Worm (Caenorhabditis elegans) whole organism, young adult: Measurements from ENCODE around the gene gtf-2H5.

Experiments used
- B0336.3 ChIP-seq: fragments of 200-800 bp; sonication (Bioruptor generic); IDR thresholded peaks from 2 replicates; pipeline ENCODE4 v1.3.6; 2022; ENCODE audit warnings: missing genetic modification characterization, missing compliant biosample characterization
- F23B12.7 ChIP-seq: sonication (generic microtip); optimal IDR thresholded peaks from 2 replicates; lab custom pipeline; 2017; ENCODE audit warnings: missing genetic modification characterization, mild to moderate bottlenecking, missing compliant biosample characterization, antibody characterized with exemption, moderate library complexity; ENCODE audit not compliant: insufficient read depth
- F39B2.1 ChIP-seq: fragments of 200-800 bp; sonication (Bioruptor generic); IDR thresholded peaks from 2 replicates; pipeline ENCODE4 v1.3.6; 2022; ENCODE audit warnings: missing genetic modification reagents, missing genetic modification characterization, missing compliant biosample characterization
- F55B11.4 ChIP-seq: sonication (generic microtip); optimal IDR thresholded peaks from 2 replicates; lab custom pipeline; 2016; ENCODE audit warnings: missing compliant biosample characterization, missing genetic modification characterization, borderline replicate concordance; ENCODE audit not compliant: insufficient read depth
- T26A5.8 ChIP-seq: sonication (generic microtip); optimal IDR thresholded peaks from 2 replicates; lab custom pipeline; 2016; ENCODE audit warnings: missing genetic modification characterization, missing compliant biosample characterization
- Y56A3A.18 ChIP-seq: fragments of 200-800 bp; sonication (Bioruptor generic); IDR thresholded peaks from 2 replicates; pipeline ENCODE4 v1.3.6; 2022; ENCODE audit warnings: missing genetic modification reagents, missing genetic modification characterization, missing compliant biosample characterization
- attf-3 ChIP-seq: fragments of 200-800 bp; sonication (Bioruptor generic); conservative IDR thresholded peaks from 2 replicates; pipeline ENCODE4 v1.3.6; 2022; ENCODE audit warnings: missing genetic modification reagents, missing genetic modification characterization, missing compliant biosample characterization
- attf-5 ChIP-seq: fragments of 200-800 bp; sonication (Bioruptor generic); optimal IDR thresholded peaks from 2 replicates; lab custom pipeline; 2018; ENCODE audit warnings: mild to moderate bottlenecking, missing genetic modification characterization, missing compliant biosample characterization
- cebp-1 ChIP-seq, 2 experiments: fragments of 200-800 bp in 1 of 2; sonication (Bioruptor generic) in 1 of 2; sonication (generic microtip) in 1 of 2; IDR thresholded peaks in 1 of 2; optimal IDR thresholded peaks in 1 of 2; 2 replicates each; pipeline versions ENCODE4 v1.3.6 to Lab custom; 2017 to 2022; ENCODE audit warnings: missing compliant biosample characterization in 2 of 2, missing genetic modification characterization in 2 of 2, mild to moderate bottlenecking in 1 of 2, missing genetic modification reagents in 1 of 2, moderate library complexity in 1 of 2
- ceh-40 ChIP-seq: fragments of 200-800 bp; sonication (Bioruptor generic); IDR thresholded peaks from 2 replicates; pipeline ENCODE4 v1.3.6; 2022; ENCODE audit warnings: missing genetic modification characterization, missing compliant biosample characterization
- chd-7 ChIP-seq: sonication (generic microtip); optimal IDR thresholded peaks from 2 replicates; lab custom pipeline; 2016; ENCODE audit warnings: mild to moderate bottlenecking, missing genetic modification characterization, moderate library complexity, missing compliant biosample characterization
- die-1 ChIP-seq: sonication (generic microtip); optimal IDR thresholded peaks from 2 replicates; lab custom pipeline; 2016; ENCODE audit warnings: missing genotype, mild to moderate bottlenecking, missing genetic modification characterization, missing compliant biosample characterization
- egl-44 ChIP-seq: fragments of 200-800 bp; sonication (Bioruptor generic); IDR thresholded peaks from 2 replicates; pipeline ENCODE4 v1.3.6; 2022; ENCODE audit warnings: missing genetic modification reagents, missing genetic modification characterization, missing compliant biosample characterization
- egrh-3 ChIP-seq: fragments of 200-800 bp; sonication (Bioruptor generic); IDR thresholded peaks from 2 replicates; pipeline ENCODE4 v1.3.6; 2022; ENCODE audit warnings: missing genetic modification reagents, missing genetic modification characterization, missing compliant biosample characterization
- ekl-4 ChIP-seq: fragments of 200-800 bp; sonication (Bioruptor generic); IDR thresholded peaks from 2 replicates; pipeline ENCODE4 v1.3.6; 2022; ENCODE audit warnings: missing genetic modification reagents, missing genetic modification characterization, missing compliant biosample characterization
- hrde-1 ChIP-seq: sonication (generic microtip); optimal IDR thresholded peaks from 2 replicates; lab custom pipeline; 2016; ENCODE audit warnings: missing genetic modification characterization, mild to moderate bottlenecking, missing compliant biosample characterization, moderate library complexity, missing genotype, missing genetic modification reagents, borderline replicate concordance
- lin-26 ChIP-seq: fragments of 200-800 bp; sonication (Bioruptor generic); IDR thresholded peaks from 2 replicates; pipeline ENCODE4 v1.3.6; 2022; ENCODE audit warnings: missing genetic modification reagents, missing genetic modification characterization, missing compliant biosample characterization
- lin-54 ChIP-seq: fragments of 200-800 bp; sonication (Bioruptor generic); optimal IDR thresholded peaks from 2 replicates; lab custom pipeline; 2018; ENCODE audit warnings: mild to moderate bottlenecking, missing genetic modification characterization, missing compliant biosample characterization
- madf-10 ChIP-seq: sonication (generic microtip); optimal IDR thresholded peaks from 2 replicates; lab custom pipeline; 2016; ENCODE audit warnings: mild to moderate bottlenecking, missing genetic modification characterization, missing compliant biosample characterization
- nfyb-1 ChIP-seq: fragments of 200-800 bp; sonication (Bioruptor generic); IDR thresholded peaks from 2 replicates; pipeline ENCODE4 v1.3.6; 2022; ENCODE audit warnings: missing genetic modification reagents, missing genetic modification characterization, missing compliant biosample characterization
- nhr-120 ChIP-seq: fragments of 200-800 bp; sonication (Bioruptor generic); IDR thresholded peaks from 2 replicates; pipeline ENCODE4 v1.3.6; 2022; ENCODE audit warnings: missing genetic modification characterization, missing compliant biosample characterization
- nhr-80 ChIP-seq: sonication (generic microtip); optimal IDR thresholded peaks from 2 replicates; lab custom pipeline; 2016; ENCODE audit warnings: missing genetic modification characterization, missing compliant biosample characterization
- rcor-1 ChIP-seq: fragments of 200-800 bp; sonication (Bioruptor generic); IDR thresholded peaks from 2 replicates; pipeline ENCODE4 v1.3.6; 2022; ENCODE audit warnings: missing genetic modification reagents, missing genetic modification characterization, missing compliant biosample characterization
- rec-8 ChIP-seq, 2 experiments: sonication (generic microtip); optimal IDR thresholded peaks; 2 replicates each; lab custom pipeline; 2016; ENCODE audit warnings: mild to moderate bottlenecking in 2 of 2, missing genetic modification characterization in 2 of 2, missing genetic modification reagents in 2 of 2, missing genotype in 2 of 2, missing biosample characterization in 1 of 2, missing compliant biosample characterization in 1 of 2, moderate library complexity in 1 of 2
- rpc-1 ChIP-seq, 2 experiments: fragments of 150-350 bp in 1 of 2; sonication (generic microtip) in 1 of 2; optimal IDR thresholded peaks; 2 replicates each; lab custom pipeline; 2014 to 2018; ENCODE audit warnings: missing biosample characterization in 1 of 2, missing genetic modification characterization in 1 of 2, missing genetic modification reagents in 1 of 2, missing genotype in 1 of 2
- tbp1 ChIP-seq: fragments of 200-800 bp; sonication (Bioruptor generic); optimal IDR thresholded peaks from 2 replicates; lab custom pipeline; 2018; ENCODE audit warnings: mild to moderate bottlenecking, missing genetic modification characterization, missing compliant biosample characterization
- tbx-9 ChIP-seq: sonication (generic microtip); optimal IDR thresholded peaks from 2 replicates; lab custom pipeline; 2016; ENCODE audit warnings: borderline replicate concordance, missing genetic modification characterization, inconsistent platforms, missing compliant biosample characterization
- zfh-2 ChIP-seq: fragments of 200-800 bp; sonication (Bioruptor generic); conservative IDR thresholded peaks from 2 replicates; pipeline ENCODE4 v1.3.6; 2022; ENCODE audit warnings: missing genetic modification reagents, missing genetic modification characterization, missing compliant biosample characterization
- ztf-26 ChIP-seq: sonication (generic microtip); optimal IDR thresholded peaks from 2 replicates; lab custom pipeline; 2017; ENCODE audit warnings: missing genetic modification characterization, missing compliant biosample characterization

gtf-2H5 gene

ce11 chrIII:535266-536107 lies 41.9 kb downstream of the gtf-2H5 start (continued):
- TF ChIP-seq nfyb-1 (GFP tag; lab: Robert Waterston, UW) = 0 out of 2 replicates have a peak, but pooled peaks have one; percentile 51
- peak; percentile 29; the same call in 1 of the 2 replicates for TF ChIP-seq rcor-1 (GFP tag; lab: Robert Waterston, UW)
- TF ChIP-seq zfh-2 (GFP tag; lab: Robert Waterston, UW) = peak; percentile 49; the same call in 1 of the 2 replicates
- TF ChIP-seq tbx-9 = no peak
- TF ChIP-seq die-1 (tag; lab: Kevin White, UChicago) = peak; percentile 67
- TF ChIP-seq chd-7 (tag; lab: Kevin White, UChicago) = peak; percentile 6
- 0 out of 2 replicates have a peak, but pooled peaks have one; percentile 30 for TF ChIP-seq egl-44 (GFP tag; lab: Robert Waterston, UW)
- TF ChIP-seq T26A5.8 (tag; lab: Kevin White, UChicago) = no peak
- no peak for TF ChIP-seq F39B2.1 (GFP tag; lab: Robert Waterston, UW)
- TF ChIP-seq cebp-1 (GFP tag; IDR thresholded peaks at IDR 0.05; lab: Robert Waterston, UW) = 0 out of 2 replicates have a peak, but pooled peaks have one; percentile 11
- TF ChIP-seq cebp-1 (tag; optimal IDR thresholded peaks at IDR 0.05; lab: Kevin White, UChicago) = peak; percentile 10
- TF ChIP-seq hrde-1 = no peak
- peak; percentile 93 for TF ChIP-seq tbp1 (GFP tag; lab: Kevin White, UChicago)
- TF ChIP-seq B0336.3 (GFP tag; lab: Robert Waterston, UW) = peak; percentile 69
- peak; percentile 61 for TF ChIP-seq rpc-1 (optimal IDR thresholded peaks at IDR 0.05; lab: Kevin White, UChicago)
- TF ChIP-seq rpc-1 (tag; optimal IDR thresholded peaks at IDR 0.05; lab: Kevin White, UChicago) = peak; percentile 81
- peak; percentile 14 for TF ChIP-seq F23B12.7 (tag; lab: Kevin White, UChicago)
- peak; percentile 93 for TF ChIP-seq nhr-80 (tag; lab: Kevin White, UChicago)
- TF ChIP-seq lin-26 (GFP tag; lab: Robert Waterston, UW) = peak; percentile 59; the same call in 1 of the 2 replicates
- no peak for TF ChIP-seq ceh-40 (GFP tag; lab: Robert Waterston, UW)
- TF ChIP-seq rec-8 (tag; optimal IDR thresholded peaks at IDR 0.05; lab: Kevin White, UChicago) = peak in 1 of 2 experiments; percentile 15
- TF ChIP-seq madf-10 (tag; lab: Kevin White, UChicago) = peak; percentile 67
- TF ChIP-seq ztf-26 (tag; lab: Kevin White, UChicago) = peak; percentile 34
- TF ChIP-seq lin-54 (GFP tag; lab: Kevin White, UChicago) = peak; percentile 12
- peak; percentile 43; the same call in 1 of the 2 replicates for TF ChIP-seq ekl-4 (GFP tag; lab: Robert Waterston, UW)
- TF ChIP-seq Y56A3A.18 (GFP tag; lab: Robert Waterston, UW) = no peak
- TF ChIP-seq attf-3 (GFP tag; lab: Robert Waterston, UW) = no peak
- TF ChIP-seq, all 124 proteins: peak for 39

ce11 chrIII:532152-532551 lies 45.2 kb downstream of the gtf-2H5 start:
- no peak for TF ChIP-seq rec-8 (tag; optimal IDR thresholded peaks at IDR 0.05; lab: Kevin White, UChicago)

- no peak for TF ChIP-seq rcor-1 (GFP tag; lab: Robert Waterston, UW)
- TF ChIP-seq attf-5 (GFP tag; lab: Kevin White, UChicago) = no peak
- TF ChIP-seq F55B11.4 = no peak
- no peak for TF ChIP-seq nhr-120
- peak; percentile 30 for TF ChIP-seq nhr-80 (tag; lab: Kevin White, UChicago)
- no peak for TF ChIP-seq egrh-3 (GFP tag; lab: Robert Waterston, UW)
- no peak for TF ChIP-seq ceh-40 (GFP tag; lab: Robert Waterston, UW)
These were observed 46.5 kb downstream of the gtf-2H5 start for ce11 chrIII:530899-531298.
